Fruit fly (Drosophila melanogaster) whole organism: ENCODE data around the gene Spx.

ENCODE experiments used
- CG8478 ChIP-seq: fragments of >200 bp; optimal IDR thresholded peaks from 2 replicates; lab custom pipeline; 2018; ENCODE audit warnings: inconsistent platforms
- Dll ChIP-seq: fragments of >200 bp; optimal IDR thresholded peaks from 2 replicates; lab custom pipeline; 2017
- pan ChIP-seq: fragments of >200 bp; optimal IDR thresholded peaks from 2 replicates; lab custom pipeline; 2017
- psq ChIP-seq: fragments of >200 bp; optimal IDR thresholded peaks from 2 replicates; lab custom pipeline; 2017

dm6 chrX:6259696-6260095, 4.1 kb downstream of the Spx start:
- no peak for TF ChIP-seq psq
- TF ChIP-seq CG8478 (lab: Kevin White, UChicago) = no peak
- no peak for TF ChIP-seq pan (lab: Kevin White, UChicago)
- TF ChIP-seq Dll = no peak
